7 worm cellular contexts compared by ENCODE assay signal in the genomic region with DNA sequence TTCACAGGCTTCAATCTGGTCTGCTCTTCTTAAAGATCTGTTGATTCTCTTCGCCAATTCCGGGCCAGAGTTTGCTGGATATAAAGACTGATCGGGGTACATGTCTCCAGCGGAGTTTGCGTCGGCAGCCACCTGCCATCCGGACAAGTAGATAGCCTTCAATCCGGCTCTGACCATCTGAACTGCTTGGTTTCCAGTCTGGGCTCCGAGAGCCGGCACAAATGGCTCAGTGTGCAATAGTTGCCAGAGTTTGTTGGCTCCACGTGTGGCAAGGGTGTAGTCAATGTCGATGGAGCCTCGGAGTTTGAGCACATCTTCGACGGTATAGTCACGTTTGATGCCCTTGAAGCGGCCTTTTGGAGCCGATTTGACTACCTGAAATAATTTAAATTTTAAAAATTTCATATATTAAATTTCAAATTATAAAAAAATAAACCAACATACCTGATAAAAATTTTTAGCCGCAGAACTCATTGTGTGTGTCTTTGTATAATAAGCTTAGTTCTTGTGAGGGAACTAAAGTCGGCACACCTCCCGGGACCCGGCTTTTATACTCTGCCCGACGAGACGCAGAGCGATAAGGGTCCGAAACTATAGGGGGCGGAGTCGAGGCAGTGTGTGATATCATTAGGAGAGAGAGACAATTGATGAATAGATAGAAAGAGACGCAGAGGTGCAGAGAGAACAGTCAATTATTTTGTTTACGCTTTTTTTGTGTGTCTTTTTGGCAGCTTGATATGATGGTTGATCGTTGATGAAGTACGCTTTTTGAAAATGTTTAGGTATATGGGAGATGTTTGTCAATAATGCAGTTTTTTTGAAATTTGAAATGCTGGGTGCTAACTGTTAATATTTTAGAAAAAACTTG.
TF ChIP-seq lines count a peak whose summit lies in the region.

icl-1 (minus strand) TSS at position 521 of the 868 bp plus-strand sequence.
srh-2 (plus strand) TSS at position 818 of the 868 bp plus-strand sequence.

TF ChIP-seq in whole organism, L1 larva, 84 proteins besides CTCF, POLR2A, EP300 and RAD21 (continues in another document):
- TF ChIP-seq grh-1 (GFP tag; IDR thresholded peaks at IDR 0.05; lab: Robert Waterston, UW) (no peak), C04F5.9 (tag; optimal IDR thresholded peaks at IDR 0.05; lab: Kevin White, UChicago) (peak; percentile 49), tlp-1 (tag; optimal IDR thresholded peaks at IDR 0.05; lab: Kevin White, UChicago) (no peak), pax-3 (tag; optimal IDR thresholded peaks at IDR 0.05; lab: Kevin White, UChicago) (no peak), swsn-7 (tag; optimal IDR thresholded peaks at IDR 0.05; lab: Kevin White, UChicago) (peak; percentile 68), unc-130 (tag; optimal IDR thresholded peaks at IDR 0.05; lab: Kevin White, UChicago) (peak; percentile 74), nhr-71 (tag; optimal IDR thresholded peaks at IDR 0.05; lab: Kevin White, UChicago) (peak; percentile 95), lin-13 (GFP tag; optimal IDR thresholded peaks at IDR 0.05; lab: Kevin White, UChicago) (peak; percentile 38), vab-15 (tag; optimal IDR thresholded peaks at IDR 0.05; lab: Kevin White, UChicago) (peak; percentile 52), ama-1 (optimal IDR thresholded peaks at IDR 0.05; lab: Kevin White, UChicago) (peak; percentile 89), nhr-47 (tag; optimal IDR thresholded peaks at IDR 0.05; lab: Kevin White, UChicago) (peak; percentile 59)

TF ChIP-seq in whole organism, L2 larva, 48 proteins besides CTCF, POLR2A, EP300 and RAD21 (continues in another document):
- TF ChIP-seq Y55F3AM.14 (GFP tag; optimal IDR thresholded peaks at IDR 0.05; lab: Kevin White, UChicago), result peak; percentile 81
- TF ChIP-seq lin-13 (GFP tag; optimal IDR thresholded peaks at IDR 0.05; lab: Kevin White, UChicago), result peak; percentile 48
- no peak for TF ChIP-seq zag-1 (tag; optimal IDR thresholded peaks at IDR 0.05; lab: Kevin White, UChicago)
- peak; percentile 12 for TF ChIP-seq nhr-25 (tag; optimal IDR thresholded peaks at IDR 0.05; lab: Kevin White, UChicago)
- TF ChIP-seq unc-55 (GFP tag; optimal IDR thresholded peaks at IDR 0.05; lab: Kevin White, UChicago), result no peak
- TF ChIP-seq sem-4 (tag; optimal IDR thresholded peaks at IDR 0.05; lab: Kevin White, UChicago), result peak; percentile 10
- TF ChIP-seq R02D3.7 (tag; optimal IDR thresholded peaks at IDR 0.05; lab: Kevin White, UChicago), result no peak
- TF ChIP-seq ceh-82 (tag; optimal IDR thresholded peaks at IDR 0.05; lab: Kevin White, UChicago), result no peak
- TF ChIP-seq unc-39 (tag; optimal IDR thresholded peaks at IDR 0.05; lab: Kevin White, UChicago), result no peak
- TF ChIP-seq dmd-4 (tag; optimal IDR thresholded peaks at IDR 0.05; lab: Kevin White, UChicago), result no peak
- TF ChIP-seq blmp-1 (tag; optimal IDR thresholded peaks at IDR 0.05; lab: Kevin White, UChicago; ENCODE audit: insufficient read depth), result peak; percentile 22
- peak; percentile 65 for TF ChIP-seq ztf-4 (tag; optimal IDR thresholded peaks at IDR 0.05; lab: Kevin White, UChicago)

TF ChIP-seq in whole organism, L3 larva, 47 proteins besides CTCF, POLR2A, EP300 and RAD21 (continues in another document):
- TF ChIP-seq fos-1 (tag; optimal IDR thresholded peaks at IDR 0.05; lab: Kevin White, UChicago) (peak; percentile 15), nhr-25 (tag; optimal IDR thresholded peaks at IDR 0.05; lab: Kevin White, UChicago) (peak; percentile 2), mml-1 (tag; optimal IDR thresholded peaks at IDR 0.05; lab: Kevin White, UChicago) (no peak), ceh-16 (tag; optimal IDR thresholded peaks at IDR 0.05; lab: Kevin White, UChicago) (no peak), unc-62 (GFP tag; optimal IDR thresholded peaks at IDR 0.05; lab: Kevin White, UChicago) (no peak), elt-2 (tag; optimal IDR thresholded peaks at IDR 0.05; lab: Kevin White, UChicago) (peak; percentile 83), lin-15B (tag; optimal IDR thresholded peaks at IDR 0.05; lab: Kevin White, UChicago) (peak; percentile 28), elt-3 (tag; optimal IDR thresholded peaks at IDR 0.05; lab: Kevin White, UChicago) (no peak), ceh-82 (tag; optimal IDR thresholded peaks at IDR 0.05; lab: Kevin White, UChicago) (no peak), ceh-28 (tag; optimal IDR thresholded peaks at IDR 0.05; lab: Kevin White, UChicago) (peak; percentile 67), nhr-23 (tag; optimal IDR thresholded peaks at IDR 0.05; lab: Kevin White, UChicago) (peak; percentile 71), ama-1 (optimal IDR thresholded peaks at IDR 0.05; lab: Kevin White, UChicago) (peak; percentile 92)

TF ChIP-seq in whole organism, L4 larva, 104 proteins besides CTCF, POLR2A, EP300 and RAD21 (continues in another document):
- TF ChIP-seq fos-1 (tag; optimal IDR thresholded peaks at IDR 0.05; lab: Kevin White, UChicago) (no peak), nhr-25 (tag; optimal IDR thresholded peaks at IDR 0.05; lab: Kevin White, UChicago; ENCODE audit: borderline replicate concordance, insufficient read depth) (no peak), madf-5 (GFP tag; IDR thresholded peaks at IDR 0.05; lab: Robert Waterston, UW) (0 out of 4 replicates have a peak, but pooled peaks of 1 of the 2 experiments have one; percentile 25), nhr-76 (tag; optimal IDR thresholded peaks at IDR 0.05; lab: Kevin White, UChicago) (no peak), egl-43 (GFP tag; IDR thresholded peaks at IDR 0.05; lab: Robert Waterston, UW) (peak; percentile 73), hif-1 (tag; optimal IDR thresholded peaks at IDR 0.05; lab: Kevin White, UChicago) (no peak), lir-3 (tag; optimal IDR thresholded peaks at IDR 0.05; lab: Kevin White, UChicago) (no peak), ztf-11 (tag; optimal IDR thresholded peaks at IDR 0.05; lab: Kevin White, UChicago) (no peak), vab-7 (GFP tag; IDR thresholded peaks at IDR 0.05; lab: Robert Waterston, UW) (no peak), gei-8 (GFP tag; optimal IDR thresholded peaks at IDR 0.05; lab: Kevin White, UChicago) (no peak), dmd-8 (GFP tag; IDR thresholded peaks at IDR 0.05; lab: Robert Waterston, UW) (no peak; the same call in 1 of the 2 replicates), mdl-1 (tag; optimal IDR thresholded peaks at IDR 0.05; lab: Kevin White, UChicago) (peak; percentile 66 to 75)

TF ChIP-seq in whole organism, late embryonic, 69 proteins besides CTCF, POLR2A, EP300 and RAD21 (continues in another document):
- TF ChIP-seq ceh-45 (GFP tag; IDR thresholded peaks at IDR 0.05; lab: Robert Waterston, UW) (no peak), mec-3 (tag; optimal IDR thresholded peaks at IDR 0.05; lab: Kevin White, UChicago; ENCODE audit: borderline replicate concordance) (no peak), pax-1 (tag; optimal IDR thresholded peaks at IDR 0.05; lab: Kevin White, UChicago) (no peak), nfya-1 (tag; optimal IDR thresholded peaks at IDR 0.05; lab: Kevin White, UChicago) (peak; percentile 19), pag-3 (tag; optimal IDR thresholded peaks at IDR 0.05; lab: Kevin White, UChicago; ENCODE audit: borderline replicate concordance) (no peak), unc-55 (GFP tag; optimal IDR thresholded peaks at IDR 0.05; lab: Kevin White, UChicago) (peak; percentile 19), dmd-4 (tag; optimal IDR thresholded peaks at IDR 0.05; lab: Kevin White, UChicago; ENCODE audit: borderline replicate concordance) (no peak), ceh-22 (tag; optimal IDR thresholded peaks at IDR 0.05; lab: Kevin White, UChicago) (no peak), K02D7.2 (tag; optimal IDR thresholded peaks at IDR 0.05; lab: Kevin White, UChicago) (peak; percentile 2), ceh-18 (tag; optimal IDR thresholded peaks at IDR 0.05; lab: Kevin White, UChicago) (peak; percentile 14), zip-5 (tag; optimal IDR thresholded peaks at IDR 0.05; lab: Kevin White, UChicago) (no peak), pha-4 (tag; optimal IDR thresholded peaks at IDR 0.05; lab: Kevin White, UChicago) (no peak)

TF ChIP-seq in whole organism, mixed stage, embryonic, 35 proteins besides CTCF, POLR2A, EP300 and RAD21:
- TF ChIP-seq mab-5 (tag; optimal IDR thresholded peaks at IDR 0.05; lab: Kevin White, UChicago), result peak; percentile 54
- no peak for TF ChIP-seq tbx-8 (GFP tag; optimal IDR thresholded peaks at IDR 0.05; lab: Kevin White, UChicago)
- TF ChIP-seq unc-62 (GFP tag; optimal IDR thresholded peaks at IDR 0.05; lab: Kevin White, UChicago), result peak; percentile 66
- TF ChIP-seq lsy-2 (tag; optimal IDR thresholded peaks at IDR 0.05; lab: Kevin White, UChicago), result no peak
- peak; percentile 69 for TF ChIP-seq hlh-1 (tag; optimal IDR thresholded peaks at IDR 0.05; lab: Kevin White, UChicago)
- TF ChIP-seq unc-120 (tag; optimal IDR thresholded peaks at IDR 0.05; lab: Kevin White, UChicago; ENCODE audit: poor library complexity, severe bottlenecking), result peak; percentile 72
TF ChIP-seq in whole organism, mixed stage, embryonic: peak in this region for 4.

TF ChIP-seq in whole organism, young adult, 124 proteins besides CTCF, POLR2A, EP300 and RAD21 (continues in another document):
- peak in 1 of 2 experiments; percentile 41 for TF ChIP-seq rec-8 (tag; optimal IDR thresholded peaks at IDR 0.05; lab: Kevin White, UChicago)
- peak; percentile 68 for TF ChIP-seq nfyb-1 (GFP tag; IDR thresholded peaks at IDR 0.05; lab: Robert Waterston, UW)
- no peak for TF ChIP-seq hlh-12 (tag; optimal IDR thresholded peaks at IDR 0.05; lab: Kevin White, UChicago)
- TF ChIP-seq Y53G8AR.9 (GFP tag; conservative IDR thresholded peaks at IDR 0.05; lab: Robert Waterston, UW), result peak; percentile 87
- TF ChIP-seq nfya-2 (GFP tag; IDR thresholded peaks at IDR 0.05; lab: Robert Waterston, UW), result no peak
- no peak for TF ChIP-seq B0261.1 (tag; optimal IDR thresholded peaks at IDR 0.05; lab: Kevin White, UChicago)
- TF ChIP-seq repo-1 (tag; optimal IDR thresholded peaks at IDR 0.05; lab: Kevin White, UChicago), result peak; percentile 97
- TF ChIP-seq snpc-1.3 (tag; optimal IDR thresholded peaks at IDR 0.05; lab: Kevin White, UChicago; ENCODE audit: insufficient read depth), result no peak
- no peak for TF ChIP-seq egl-18 (GFP tag; IDR thresholded peaks at IDR 0.05; lab: Robert Waterston, UW)
- TF ChIP-seq Y67H2A.10 (GFP tag; conservative IDR thresholded peaks at IDR 0.05; lab: Robert Waterston, UW), result no peak
- 0 out of 2 replicates have a peak, but pooled peaks have one; percentile 36 for TF ChIP-seq rcor-1 (GFP tag; IDR thresholded peaks at IDR 0.05; lab: Robert Waterston, UW)
- TF ChIP-seq attf-5 (GFP tag; optimal IDR thresholded peaks at IDR 0.05; lab: Kevin White, UChicago), result no peak
- no peak for TF ChIP-seq nhr-90 (tag; optimal IDR thresholded peaks at IDR 0.05; lab: Kevin White, UChicago)
- TF ChIP-seq attf-6 (GFP tag; IDR thresholded peaks at IDR 0.05; lab: Robert Waterston, UW), result no peak
- 0 out of 2 replicates have a peak, but pooled peaks have one; percentile 46 for TF ChIP-seq ztf-25 (GFP tag; IDR thresholded peaks at IDR 0.05; lab: Robert Waterston, UW)
- no peak for TF ChIP-seq efl-1 (GFP tag; optimal IDR thresholded peaks at IDR 0.05; lab: Kevin White, UChicago)
- TF ChIP-seq dpff-1 (tag; optimal IDR thresholded peaks at IDR 0.05; lab: Kevin White, UChicago), result peak; percentile 68
- TF ChIP-seq tbx-9 (tag; optimal IDR thresholded peaks at IDR 0.05; lab: Kevin White, UChicago; ENCODE audit: borderline replicate concordance), result no peak
- TF ChIP-seq mcd-1 (GFP tag; IDR thresholded peaks at IDR 0.05; lab: Robert Waterston, UW), result peak; percentile 56
